Fruit fly (Drosophila melanogaster) whole organism, wandering third instar larva: ENCODE data around the gene CG14693.

ENCODE experiments used
- Abd-B ChIP-seq: fragments of >200 bp; optimal IDR thresholded peaks from 2 replicates; lab custom pipeline; 2017; ENCODE audit warnings: missing biosample characterization, missing genetic modification characterization
- CG32264 ChIP-seq: fragments of 200-800 bp; sonication (Bioruptor generic); optimal IDR thresholded peaks from 2 replicates; lab custom pipeline; 2016; ENCODE audit warnings: missing biosample characterization, missing genetic modification characterization
- CG9705 ChIP-seq: fragments of 200-800 bp; sonication (Bioruptor generic); optimal IDR thresholded peaks from 2 replicates; lab custom pipeline; 2018; ENCODE audit warnings: missing biosample characterization, mild to moderate bottlenecking, missing genetic modification characterization
- CrebA ChIP-seq: fragments of 200-800 bp; sonication (Bioruptor generic); optimal IDR thresholded peaks from 2 replicates; lab custom pipeline; 2016; ENCODE audit warnings: missing biosample characterization, mild to moderate bottlenecking, missing genetic modification characterization, borderline replicate concordance
- Dfd ChIP-seq: fragments of >200 bp; optimal IDR thresholded peaks from 2 replicates; lab custom pipeline; 2017; ENCODE audit warnings: missing biosample characterization, missing genetic modification characterization
- Dif ChIP-seq: fragments of 200-275, 200-300 bp; sonication (Bioruptor generic); optimal IDR thresholded peaks from 2 replicates; lab custom pipeline; 2018; ENCODE audit warnings: missing biosample characterization, missing genetic modification characterization; ENCODE audit not compliant: partially characterized antibody
- GATAd ChIP-seq: sonication (Bioruptor generic); optimal IDR thresholded peaks from 2 replicates; lab custom pipeline; 2016; ENCODE audit warnings: missing biosample characterization, missing genetic modification characterization
- HLH106 ChIP-seq: fragments of 200-800 bp; optimal IDR thresholded peaks from 3 replicates; lab custom pipeline; 2019; ENCODE audit warnings: missing biosample characterization, mild to moderate bottlenecking, missing genetic modification characterization, moderate library complexity
- Hnf4 ChIP-seq: fragments of 200-800 bp; sonication (Bioruptor generic); optimal IDR thresholded peaks from 2 replicates; lab custom pipeline; 2016; ENCODE audit warnings: missing biosample characterization, mild to moderate bottlenecking, missing genetic modification characterization
- Hr78 ChIP-seq: fragments of >200 bp; optimal IDR thresholded peaks from 2 replicates; lab custom pipeline; 2017; ENCODE audit warnings: missing biosample characterization, missing genetic modification characterization
- Hr83 ChIP-seq: fragments of 200-300 bp; sonication (Bioruptor generic); optimal IDR thresholded peaks from 2 replicates; lab custom pipeline; 2016; ENCODE audit warnings: missing biosample characterization, mild to moderate bottlenecking, missing genetic modification characterization, moderate library complexity; ENCODE audit not compliant: poor library complexity, severe bottlenecking
- Jra ChIP-seq: sonication (Bioruptor generic); optimal IDR thresholded peaks from 2 replicates; lab custom pipeline; 2016; ENCODE audit warnings: missing biosample characterization, missing genetic modification characterization
- Mio ChIP-seq: sonication (Bioruptor generic); optimal IDR thresholded peaks from 2 replicates; lab custom pipeline; 2016; ENCODE audit warnings: missing biosample characterization, missing genetic modification characterization
- Myc ChIP-seq: fragments of >200 bp; optimal IDR thresholded peaks from 2 replicates; lab custom pipeline; 2017
- N ChIP-seq: fragments of >200 bp; optimal IDR thresholded peaks from 2 replicates; lab custom pipeline; 2018; ENCODE audit warnings: missing biosample characterization, missing external identifiers, missing genetic modification characterization
- OdsH ChIP-seq: fragments of 200-800 bp; sonication (Bioruptor generic); optimal IDR thresholded peaks from 2 replicates; lab custom pipeline; 2016; ENCODE audit warnings: missing biosample characterization, mild to moderate bottlenecking, missing genetic modification characterization
- Rel ChIP-seq, 2 experiments: fragments of 200-800 bp; sonication (Bioruptor generic) in 1 of 2; optimal IDR thresholded peaks; 2 replicates in 1 of 2; 3 replicates in 1 of 2; lab custom pipeline; 2016 to 2019; ENCODE audit warnings: mild to moderate bottlenecking in 2 of 2, missing biosample characterization in 2 of 2, missing genetic modification characterization in 2 of 2, moderate library complexity in 1 of 2
- Sp1 ChIP-seq: fragments of 200-800 bp; sonication (Bioruptor generic); optimal IDR thresholded peaks from 3 replicates; lab custom pipeline; 2019; ENCODE audit warnings: missing biosample characterization, mild to moderate bottlenecking, missing genetic modification characterization, moderate library complexity
- Vsx2 ChIP-seq: fragments of 200-300, 225-300 bp; sonication (Bioruptor generic); optimal IDR thresholded peaks from 2 replicates; lab custom pipeline; 2018; ENCODE audit warnings: missing biosample characterization, missing genetic modification characterization; ENCODE audit not compliant: partially characterized antibody
- br ChIP-seq: fragments of 200-800 bp; sonication (Bioruptor generic); optimal IDR thresholded peaks from 2 replicates; lab custom pipeline; 2016; ENCODE audit warnings: missing biosample characterization, missing genetic modification characterization
- brk ChIP-seq: fragments of 200-800 bp; sonication (Bioruptor generic); optimal IDR thresholded peaks from 2 replicates; lab custom pipeline; 2016; ENCODE audit warnings: missing biosample characterization, mild to moderate bottlenecking, missing genetic modification characterization
- dl ChIP-seq, 2 experiments: fragments of 175-275, 200-275 bp in 1 of 2; fragments of 200-275 bp in 1 of 2; sonication (Bioruptor generic); optimal IDR thresholded peaks; lab custom pipeline; 2018; ENCODE audit warnings: mild to moderate bottlenecking in 2 of 2, missing biosample characterization in 2 of 2, missing genetic modification characterization in 2 of 2, moderate library complexity in 2 of 2; ENCODE audit not compliant: partially characterized antibody in 2 of 2, insufficient read depth in 1 of 2
- dmrt93B ChIP-seq: fragments of 200-800 bp; sonication (Bioruptor generic); optimal IDR thresholded peaks from 2 replicates; lab custom pipeline; 2018; ENCODE audit warnings: missing biosample characterization, mild to moderate bottlenecking, missing genetic modification characterization
- dsf ChIP-seq: sonication (Bioruptor generic); optimal IDR thresholded peaks from 2 replicates; lab custom pipeline; 2016; ENCODE audit warnings: missing biosample characterization, missing genetic modification characterization, borderline replicate concordance
- ey ChIP-seq: fragments of 200-800 bp; sonication (Bioruptor generic); optimal IDR thresholded peaks from 2 replicates; lab custom pipeline; 2016; ENCODE audit warnings: missing biosample characterization, missing genetic modification characterization
- foxo ChIP-seq, 2 experiments: fragments of 200-800 bp; sonication (Bioruptor generic); optimal IDR thresholded peaks; 2 replicates in 1 of 2; 3 replicates in 1 of 2; lab custom pipeline; 2016 to 2017; ENCODE audit warnings: missing biosample characterization in 2 of 2, missing genetic modification characterization in 2 of 2
- fru ChIP-seq: fragments of 200-800 bp; sonication (Bioruptor generic); optimal IDR thresholded peaks from 3 replicates; lab custom pipeline; 2016; ENCODE audit warnings: missing biosample characterization, mild to moderate bottlenecking, missing genetic modification characterization
- h ChIP-seq: fragments of 200-800 bp; sonication (Bioruptor generic); optimal IDR thresholded peaks from 3 replicates; lab custom pipeline; 2016; ENCODE audit warnings: missing biosample characterization, mild to moderate bottlenecking, missing genetic modification characterization
- jim ChIP-seq: fragments of 175-275, 200-325 bp; sonication (Bioruptor generic); optimal IDR thresholded peaks from 2 replicates; lab custom pipeline; 2016; ENCODE audit warnings: missing biosample characterization, mild to moderate bottlenecking, missing genetic modification characterization
- lola ChIP-seq: fragments of >200 bp; optimal IDR thresholded peaks from 2 replicates; lab custom pipeline; 2017; ENCODE audit warnings: missing biosample characterization, missing genetic modification characterization
- pan ChIP-seq: fragments of >200 bp; optimal IDR thresholded peaks from 2 replicates; lab custom pipeline; 2017
- psq ChIP-seq: fragments of 200-800 bp; sonication (Bioruptor generic); optimal IDR thresholded peaks from 3 replicates; lab custom pipeline; 2017; ENCODE audit warnings: missing biosample characterization, mild to moderate bottlenecking, missing genetic modification characterization, moderate library complexity
- rgr ChIP-seq: fragments of 200-800 bp; sonication (Bioruptor generic); optimal IDR thresholded peaks from 3 replicates; lab custom pipeline; 2016; ENCODE audit warnings: missing biosample characterization, mild to moderate bottlenecking, missing genetic modification characterization
- sage ChIP-seq: fragments of 200-800 bp; sonication (Bioruptor generic); optimal IDR thresholded peaks from 2 replicates; lab custom pipeline; 2016; ENCODE audit warnings: missing biosample characterization, mild to moderate bottlenecking, missing genetic modification characterization
- sv ChIP-seq: fragments of 200-800 bp; sonication (Bioruptor generic); optimal IDR thresholded peaks from 3 replicates; lab custom pipeline; 2016; ENCODE audit warnings: missing biosample characterization, missing genetic modification characterization
- tai ChIP-seq: sonication (Bioruptor generic); optimal IDR thresholded peaks from 2 replicates; lab custom pipeline; 2016; ENCODE audit warnings: missing biosample characterization, missing genetic modification characterization
- usp ChIP-seq: fragments of >200 bp; optimal IDR thresholded peaks from 2 replicates; lab custom pipeline; 2017; ENCODE audit warnings: missing biosample characterization, missing genetic modification characterization
- woc ChIP-seq: sonication (Bioruptor generic); optimal IDR thresholded peaks from 2 replicates; lab custom pipeline; 2016; ENCODE audit warnings: missing biosample characterization, mild to moderate bottlenecking, missing genetic modification characterization

The CG14693 gene

DNA sequence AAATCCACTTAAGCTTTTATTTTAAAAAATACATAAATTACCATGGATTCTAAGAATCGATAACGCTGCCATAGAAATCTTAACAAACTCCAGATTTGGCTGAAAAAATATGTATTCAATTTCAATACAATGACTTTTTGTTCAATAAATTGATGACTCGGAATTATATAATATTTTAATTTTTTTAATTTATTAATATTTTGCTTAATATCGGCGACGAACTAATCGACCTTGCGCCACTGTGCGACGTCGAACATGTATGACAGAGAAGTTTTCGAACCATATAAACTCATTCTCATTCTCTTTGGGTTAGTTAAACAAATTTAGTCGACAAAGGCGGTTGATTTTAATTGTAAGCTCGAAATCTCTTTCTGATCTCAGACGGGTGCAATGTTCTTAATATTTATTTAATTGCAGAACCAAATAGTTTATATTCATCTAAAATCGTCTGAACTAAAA, 34.7 kb upstream of the CG14693 start, which contains the start of gene CG42394 (continued):
- no peak for TF ChIP-seq CG32264 (GFP tag; lab: Kevin White, UChicago)
- TF ChIP-seq ey (GFP tag; lab: Kevin White, UChicago), result peak; percentile 70
- TF ChIP-seq Sp1 (GFP tag; lab: Kevin White, UChicago), result peak; percentile 92
- TF ChIP-seq Vsx2 (GFP tag; lab: Kevin White, UChicago), result no peak
- TF ChIP-seq CrebA, result no peak
- TF ChIP-seq pan (lab: Kevin White, UChicago), result no peak
- peak; percentile 90 for TF ChIP-seq fru

DNA sequence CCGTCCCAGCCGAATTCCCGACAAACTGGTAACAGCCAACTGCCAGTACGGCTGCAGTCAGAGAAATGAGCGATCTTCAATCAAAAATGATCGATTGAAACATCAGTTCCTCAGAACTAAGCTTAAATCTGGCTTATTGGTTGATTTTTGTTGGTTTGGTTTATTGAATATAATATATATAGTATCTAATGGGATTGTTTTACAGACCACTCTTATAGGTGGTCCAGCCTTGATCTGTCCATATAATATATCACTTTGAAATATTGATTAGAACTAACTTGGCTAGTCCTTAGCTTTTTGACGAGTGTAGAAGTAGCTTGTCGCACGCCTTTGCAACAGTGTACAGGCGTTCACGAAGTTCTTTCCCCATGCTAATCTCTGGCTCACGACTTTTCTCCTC, 27.6 kb upstream of the CG14693 start:
- TF ChIP-seq Sp1 (GFP tag; lab: Kevin White, UChicago) (peak; percentile 17), Rel (GFP tag; optimal IDR thresholded peaks at IDR 0.05; lab: Kevin White, UChicago) (no peak), Rel (tag; optimal IDR thresholded peaks at IDR 0.05; lab: Kevin White, UChicago) (no peak), foxo (GFP tag; optimal IDR thresholded peaks at IDR 0.05; lab: Kevin White, UChicago) (peak in 1 of 2 experiments; percentile 12), usp (no peak), OdsH (GFP tag; lab: Kevin White, UChicago) (peak; percentile 13), HLH106 (tag; lab: Kevin White, UChicago) (peak; percentile 19), h (GFP tag; lab: Kevin White, UChicago) (peak; percentile 25)
- TF ChIP-seq, all 38 proteins: peak for 5

DNA sequence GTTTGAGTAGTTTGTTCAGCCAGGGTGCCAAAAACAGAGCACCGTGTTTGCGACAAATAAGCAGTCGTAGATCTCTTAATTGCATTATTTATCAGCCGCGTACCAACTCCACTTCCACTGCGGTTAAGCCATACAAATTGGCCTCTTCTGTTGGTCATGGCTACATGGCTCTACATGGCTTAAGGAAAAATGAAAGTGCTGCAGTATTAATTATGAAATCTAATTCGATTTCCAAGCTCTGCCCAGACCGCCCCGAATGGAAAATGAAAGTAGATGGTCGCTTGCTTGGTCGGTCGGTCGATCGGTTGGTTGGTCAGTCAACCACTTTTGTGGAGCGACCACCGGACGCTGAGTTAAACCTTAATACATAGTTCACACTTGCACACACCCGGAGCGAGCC, 22.1 kb upstream of the CG14693 start:
- TF ChIP-seq usp, result no peak
- no peak for TF ChIP-seq dmrt93B (GFP tag; lab: Kevin White, UChicago)
- TF ChIP-seq woc (GFP tag; lab: Kevin White, UChicago), result no peak
- no peak for TF ChIP-seq tai (GFP tag; lab: Kevin White, UChicago)
- no peak for TF ChIP-seq GATAd
- no peak for TF ChIP-seq Mio (GFP tag; lab: Kevin White, UChicago)
- no peak for TF ChIP-seq Abd-B (GFP tag; lab: Kevin White, UChicago)
- no peak for TF ChIP-seq HLH106 (tag; lab: Kevin White, UChicago)

DNA sequence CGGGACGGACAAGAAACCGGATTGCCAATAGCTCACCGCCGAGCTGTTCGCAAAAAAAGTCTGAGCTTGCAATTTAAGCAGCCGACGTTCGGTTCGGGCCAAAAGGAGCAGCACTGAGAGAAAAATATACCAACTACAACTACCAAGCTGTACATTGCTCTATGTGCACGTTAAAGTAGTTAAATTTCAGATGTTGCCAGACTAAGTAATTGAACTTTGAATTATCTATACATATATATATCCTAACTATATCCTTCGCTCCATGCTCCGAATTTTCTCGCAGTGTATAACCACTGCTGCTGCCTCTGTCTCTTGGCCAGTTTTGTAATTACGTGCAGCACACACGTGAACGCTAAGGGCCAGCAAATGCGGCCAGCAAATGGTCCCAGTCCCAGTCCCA, 20.0 kb upstream of the CG14693 start:
- peak; percentile 75 for TF ChIP-seq tai (GFP tag; lab: Kevin White, UChicago)
- TF ChIP-seq Myc (lab: Kevin White, UChicago), result no peak
- peak; percentile 96 for TF ChIP-seq fru
- peak; percentile 67 to 97 for TF ChIP-seq foxo (GFP tag; optimal IDR thresholded peaks at IDR 0.05; lab: Kevin White, UChicago)
- TF ChIP-seq Rel (GFP tag; optimal IDR thresholded peaks at IDR 0.05; lab: Kevin White, UChicago), result peak; percentile 90
- peak; percentile 70 for TF ChIP-seq Rel (tag; optimal IDR thresholded peaks at IDR 0.05; lab: Kevin White, UChicago)
- TF ChIP-seq Dif (GFP tag; lab: Kevin White, UChicago), result no peak
- peak; percentile 90 for TF ChIP-seq CG9705 (GFP tag; lab: Kevin White, UChicago)
- no peak for TF ChIP-seq usp
- TF ChIP-seq h (GFP tag; lab: Kevin White, UChicago), result peak; percentile 97
- TF ChIP-seq brk (GFP tag; lab: Kevin White, UChicago), result peak; percentile 95
- TF ChIP-seq Sp1 (GFP tag; lab: Kevin White, UChicago), result peak; percentile 97
- TF ChIP-seq Vsx2 (GFP tag; lab: Kevin White, UChicago), result peak; percentile 6
- TF ChIP-seq CG32264 (GFP tag; lab: Kevin White, UChicago), result peak; percentile 86
- no peak for TF ChIP-seq dl (GFP tag; optimal IDR thresholded peaks at IDR 0.05; lab: Kevin White, UChicago; ENCODE audit: insufficient read depth in 1 of 2, partially characterized antibody in 2 of 2)
- TF ChIP-seq Abd-B (GFP tag; lab: Kevin White, UChicago), result no peak
- TF ChIP-seq GATAd, result no peak
- peak; percentile 90 for TF ChIP-seq ey (GFP tag; lab: Kevin White, UChicago)
- TF ChIP-seq rgr, result peak; percentile 95
- no peak for TF ChIP-seq Dfd (GFP tag; lab: Kevin White, UChicago)
- TF ChIP-seq woc (GFP tag; lab: Kevin White, UChicago), result peak; percentile 92
- no peak for TF ChIP-seq sv
- peak; percentile 57 for TF ChIP-seq dsf
- TF ChIP-seq Jra (GFP tag; lab: Kevin White, UChicago), result peak; percentile 79
- no peak for TF ChIP-seq pan (lab: Kevin White, UChicago)
- TF ChIP-seq jim (GFP tag; lab: Kevin White, UChicago), result no peak
- no peak for TF ChIP-seq Mio (GFP tag; lab: Kevin White, UChicago)
- peak; percentile 96 for TF ChIP-seq OdsH (GFP tag; lab: Kevin White, UChicago)
- TF ChIP-seq HLH106 (tag; lab: Kevin White, UChicago), result peak; percentile 96
- no peak for TF ChIP-seq lola
- TF ChIP-seq br (GFP tag; lab: Kevin White, UChicago), result peak; percentile 94
- TF ChIP-seq N (GFP tag; lab: Kevin White, UChicago), result no peak
- peak; percentile 89 for TF ChIP-seq CrebA
- peak; percentile 90 for TF ChIP-seq Hnf4 (GFP tag; lab: Kevin White, UChicago)
- peak; percentile 92 for TF ChIP-seq psq (GFP tag; lab: Kevin White, UChicago)
- TF ChIP-seq dmrt93B (GFP tag; lab: Kevin White, UChicago), result peak; percentile 89
- peak; percentile 63 for TF ChIP-seq Hr83 (GFP tag; lab: Kevin White, UChicago)
- TF ChIP-seq sage (GFP tag; lab: Kevin White, UChicago), result peak; percentile 95
- no peak for TF ChIP-seq Hr78 (GFP tag; lab: Kevin White, UChicago)
